Worm (Caenorhabditis elegans) whole organism, L3 larva: ENCODE data around the gene mml-1.

Experiments used
- R02D3.7 ChIP-seq: fragments of 150-350 bp; optimal IDR thresholded peaks from 2 replicates; lab custom pipeline; 2014; ENCODE audit warnings: missing biosample characterization, missing genetic modification characterization
- aly-2 ChIP-seq: fragments of 150-350 bp; optimal IDR thresholded peaks from 2 replicates; lab custom pipeline; 2014; ENCODE audit warnings: missing biosample characterization, missing genetic modification characterization
- ama-1 ChIP-seq: fragments of 150-350 bp; optimal IDR thresholded peaks from 2 replicates; lab custom pipeline; 2018
- ceh-82 ChIP-seq: fragments of 150-350 bp; optimal IDR thresholded peaks from 2 replicates; lab custom pipeline; 2014; ENCODE audit warnings: missing biosample characterization, missing genetic modification characterization
- daf-12 ChIP-seq: fragments of 150-350 bp; optimal IDR thresholded peaks from 2 replicates; lab custom pipeline; 2014; ENCODE audit warnings: missing biosample characterization, missing genetic modification reagents, missing genetic modification characterization
- elt-2 ChIP-seq: sonication (generic microtip); optimal IDR thresholded peaks from 2 replicates; lab custom pipeline; 2016; ENCODE audit warnings: missing genetic modification reagents, mild to moderate bottlenecking, missing genetic modification characterization, missing compliant biosample characterization
- eor-1 ChIP-seq, 2 experiments: fragments of 150-350 bp; optimal IDR thresholded peaks; 2 replicates each; lab custom pipeline; 2014 to 2018; ENCODE audit warnings: missing biosample characterization in 2 of 2, missing genetic modification characterization in 2 of 2
- hmg-11 ChIP-seq: sonication (generic microtip); optimal IDR thresholded peaks from 2 replicates; lab custom pipeline; 2016; ENCODE audit warnings: missing genetic modification characterization, missing compliant biosample characterization
- jun-1 ChIP-seq: fragments of 150-350 bp; optimal IDR thresholded peaks from 2 replicates; lab custom pipeline; 2014; ENCODE audit warnings: missing biosample characterization, missing genetic modification reagents, missing genetic modification characterization
- lsy-12 ChIP-seq: sonication (generic microtip); optimal IDR thresholded peaks from 2 replicates; lab custom pipeline; 2016; ENCODE audit warnings: mild to moderate bottlenecking, missing genetic modification characterization, missing compliant biosample characterization
- nfya-1 ChIP-seq: sonication (generic microtip); optimal IDR thresholded peaks from 2 replicates; lab custom pipeline; 2017; ENCODE audit warnings: missing genetic modification characterization, mild to moderate bottlenecking, missing compliant biosample characterization, antibody characterized with exemption, moderate library complexity; ENCODE audit not compliant: insufficient read depth
- nhr-12 ChIP-seq: fragments of 150-350 bp; optimal IDR thresholded peaks from 2 replicates; lab custom pipeline; 2014; ENCODE audit warnings: missing biosample characterization, missing genetic modification characterization
- nhr-25 ChIP-seq: sonication (generic microtip); optimal IDR thresholded peaks from 2 replicates; lab custom pipeline; 2017; ENCODE audit warnings: missing biosample characterization, missing genetic modification characterization
- pha-4 ChIP-seq: fragments of 150-350 bp; optimal IDR thresholded peaks from 2 replicates; lab custom pipeline; 2014; ENCODE audit warnings: missing biosample characterization, missing genetic modification reagents, missing genetic modification characterization
- pqm-1 ChIP-seq: fragments of 150-350 bp; optimal IDR thresholded peaks from 2 replicates; lab custom pipeline; 2017; ENCODE audit warnings: missing biosample characterization, missing genetic modification characterization, inconsistent platforms
- snpc-4 ChIP-seq: fragments of 150-350 bp; optimal IDR thresholded peaks from 2 replicates; lab custom pipeline; 2014; ENCODE audit warnings: missing biosample characterization, missing genetic modification characterization
- tbx-2 ChIP-seq: sonication (generic microtip); optimal IDR thresholded peaks from 2 replicates; lab custom pipeline; 2016; ENCODE audit warnings: mild to moderate bottlenecking, missing genetic modification characterization, missing compliant biosample characterization
- ztf-4 ChIP-seq: fragments of 150-350 bp; optimal IDR thresholded peaks from 2 replicates; lab custom pipeline; 2014; ENCODE audit warnings: missing biosample characterization, missing genetic modification characterization

Gene mml-1

DNA sequence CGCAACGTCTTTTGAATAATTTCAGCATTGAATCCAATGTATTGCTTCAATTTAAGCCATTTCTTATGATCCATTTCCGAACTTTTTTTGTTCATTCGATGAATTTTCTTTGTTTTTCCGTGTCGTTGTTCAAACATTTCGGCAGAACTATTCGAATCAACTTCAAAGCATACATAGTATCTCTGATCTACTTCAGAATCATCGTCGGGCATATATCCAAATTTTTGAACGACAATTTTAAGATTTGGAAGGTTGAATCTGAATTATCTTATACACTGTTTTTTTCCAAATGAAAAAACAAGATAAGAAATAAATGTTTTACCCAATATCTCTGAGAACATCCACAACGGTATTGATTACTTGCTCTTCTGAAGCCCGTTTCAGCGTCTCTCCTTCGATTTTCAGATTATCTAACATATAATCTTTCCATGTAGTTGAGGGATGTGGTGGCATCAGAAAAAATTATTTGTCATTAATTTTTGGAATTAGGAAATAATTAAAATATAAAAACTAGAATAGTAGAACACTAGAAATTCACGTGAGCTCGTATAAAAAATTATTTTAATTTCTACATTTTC, 45.3 kb downstream of the mml-1 start, which contains the start of gene lab-2:
lab-2 (minus strand) TSS at position 453 of the 578 bp plus-strand sequence.
- TF ChIP-seq jun-1 (tag; lab: Kevin White, UChicago) (peak; percentile 13), aly-2 (tag; lab: Kevin White, UChicago) (peak; percentile 15), nfya-1 (tag; lab: Kevin White, UChicago) (no peak), daf-12 (tag; lab: Kevin White, UChicago) (no peak), nhr-12 (tag; lab: Kevin White, UChicago) (no peak), ama-1 (peak; percentile 79), lsy-12 (tag; lab: Kevin White, UChicago) (peak; percentile 66), ztf-4 (tag; lab: Kevin White, UChicago) (peak; percentile 4), nhr-25 (tag; lab: Kevin White, UChicago) (peak; percentile 33), elt-2 (tag; lab: Kevin White, UChicago) (peak; percentile 20), eor-1 (tag; optimal IDR thresholded peaks at IDR 0.05; lab: Kevin White, UChicago) (no peak), pha-4 (no peak), snpc-4 (tag; lab: Kevin White, UChicago) (no peak), tbx-2 (tag; lab: Kevin White, UChicago) (no peak)
- TF ChIP-seq, all 47 proteins: peak for 7

DNA sequence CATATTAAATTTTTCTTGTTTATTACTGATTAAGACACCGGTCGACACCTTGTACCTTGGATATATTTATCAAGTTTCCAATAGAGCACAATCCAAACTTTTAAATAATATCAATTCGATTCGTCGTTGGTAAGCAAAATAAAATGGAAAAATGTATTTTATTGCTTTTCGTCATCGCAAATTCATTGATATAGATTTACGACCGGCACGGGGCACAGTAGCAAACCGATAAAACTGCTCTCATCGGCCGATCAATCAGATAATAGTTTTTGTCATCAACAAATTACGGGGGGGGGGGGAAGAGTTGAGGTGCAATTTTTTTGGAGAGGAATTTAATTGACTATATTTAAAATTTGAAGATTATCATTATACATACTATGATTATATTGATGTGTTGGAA, 51.2 kb downstream of the mml-1 start:
- TF ChIP-seq pqm-1 (tag; lab: Kevin White, UChicago) (peak; percentile 1), jun-1 (tag; lab: Kevin White, UChicago) (no peak), elt-2 (tag; lab: Kevin White, UChicago) (peak; percentile 69)

DNA sequence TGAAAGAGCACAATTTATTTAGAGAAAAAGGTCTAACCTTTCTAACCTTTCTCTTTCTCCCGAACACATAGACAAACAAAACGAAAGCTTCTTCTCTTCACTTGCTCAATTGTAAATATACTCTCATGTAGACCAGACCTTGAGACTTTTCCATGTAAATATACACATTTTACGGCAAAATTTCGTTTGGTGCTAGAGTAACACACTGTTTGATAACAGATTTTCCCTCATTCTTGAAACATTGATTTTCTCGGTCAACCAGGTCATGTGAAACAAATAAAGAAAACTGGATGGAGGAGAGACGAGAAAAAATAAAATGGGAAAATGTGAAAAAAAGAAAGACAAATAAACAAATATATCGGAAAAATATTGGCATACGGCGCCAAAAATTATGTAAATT, 52.5 kb downstream of the mml-1 start:
- TF ChIP-seq ceh-82 (tag; lab: Kevin White, UChicago), result no peak
- TF ChIP-seq hmg-11 (tag; lab: Kevin White, UChicago), result no peak
- peak; percentile 99 for TF ChIP-seq pha-4
- TF ChIP-seq pqm-1 (tag; lab: Kevin White, UChicago), result peak; percentile 34
- no peak for TF ChIP-seq R02D3.7 (tag; lab: Kevin White, UChicago)
- TF ChIP-seq elt-2 (tag; lab: Kevin White, UChicago), result peak; percentile 55
